Fruit fly (Drosophila melanogaster) whole organism, embryonic: Measurements from ENCODE around the gene CG11997.

Experiments used
- Bgb ChIP-seq: fragments of 200-800 bp; sonication (Bioruptor generic); IDR thresholded peaks from 2 replicates; pipeline ENCODE4 v1.3.6; 2022; ENCODE audit warnings: missing biosample characterization, missing genetic modification characterization; ENCODE audit not compliant: partially characterized antibody
- CG10274 ChIP-seq: fragments of 200-800 bp; sonication (Bioruptor generic); optimal IDR thresholded peaks from 3 replicates; lab custom pipeline; 2017; ENCODE audit warnings: missing biosample characterization, mild to moderate bottlenecking, missing genetic modification characterization
- CG10565 ChIP-seq: fragments of 200-800 bp; sonication (Bioruptor generic); optimal IDR thresholded peaks from 3 replicates; lab custom pipeline; 2016; ENCODE audit warnings: missing biosample characterization, mild to moderate bottlenecking, missing genetic modification characterization
- CG11504 ChIP-seq: fragments of 200-800 bp; sonication (Bioruptor generic); optimal IDR thresholded peaks from 3 replicates; lab custom pipeline; 2019; ENCODE audit warnings: missing biosample characterization, mild to moderate bottlenecking, missing genetic modification characterization, moderate library complexity
- CG11695 ChIP-seq: fragments of 200-800 bp; sonication (Bioruptor generic); IDR thresholded peaks from 3 replicates; pipeline ENCODE4 v1.3.6; 2022; ENCODE audit warnings: missing biosample characterization, missing genetic modification characterization
- CG12744 ChIP-seq: fragments of 200-800 bp; sonication (Bioruptor generic); optimal IDR thresholded peaks from 2 replicates; lab custom pipeline; 2016; ENCODE audit warnings: missing biosample characterization, missing genetic modification characterization
- CG1529 ChIP-seq: fragments of 200-800 bp; sonication (Bioruptor generic); optimal IDR thresholded peaks from 3 replicates; lab custom pipeline; 2018; ENCODE audit warnings: missing biosample characterization, missing genetic modification characterization
- CG1603 ChIP-seq: fragments of 200-800 bp; sonication (Bioruptor generic); optimal IDR thresholded peaks from 2 replicates; lab custom pipeline; 2019; ENCODE audit warnings: missing biosample characterization, mild to moderate bottlenecking, missing genetic modification characterization, moderate library complexity
- CG17612 ChIP-seq: fragments of 200-800 bp; sonication (Bioruptor generic); IDR thresholded peaks from 2 replicates; pipeline ENCODE4 v1.3.6; 2022; ENCODE audit warnings: missing biosample characterization, missing genetic modification characterization
- CG1792 ChIP-seq: fragments of 200-800 bp; sonication (Bioruptor generic); optimal IDR thresholded peaks from 2 replicates; lab custom pipeline; 2016; ENCODE audit warnings: missing biosample characterization, missing genetic modification characterization
- CG1832 ChIP-seq: fragments of 200-800 bp; sonication (Bioruptor generic); optimal IDR thresholded peaks from 2 replicates; lab custom pipeline; 2017; ENCODE audit warnings: missing biosample characterization, mild to moderate bottlenecking, missing genetic modification characterization, inconsistent platforms
- CG18599 ChIP-seq: fragments of 200-800 bp; sonication (Bioruptor generic); optimal IDR thresholded peaks from 3 replicates; lab custom pipeline; 2017; ENCODE audit warnings: missing biosample characterization, missing genetic modification characterization, mild to moderate bottlenecking, moderate library complexity, missing genetic modification reagents
- CG2199 ChIP-seq: fragments of 200-800 bp; sonication (Bioruptor generic); IDR thresholded peaks from 3 replicates; pipeline ENCODE4 v1.3.6; 2022; ENCODE audit warnings: missing biosample characterization, missing genetic modification characterization
- CG2202 ChIP-seq: fragments of 200-800 bp; sonication (Bioruptor generic); optimal IDR thresholded peaks from 2 replicates; lab custom pipeline; 2018; ENCODE audit warnings: missing biosample characterization, mild to moderate bottlenecking, missing genetic modification characterization
- CG2889 ChIP-seq: fragments of 200-800 bp; sonication (Bioruptor generic); IDR thresholded peaks from 3 replicates; pipeline ENCODE4 v1.3.6; 2022; ENCODE audit warnings: missing biosample characterization, missing genetic modification characterization
- CG6765 ChIP-seq: fragments of 200-800 bp; sonication (Bioruptor generic); optimal IDR thresholded peaks from 3 replicates; lab custom pipeline; 2017; ENCODE audit warnings: missing biosample characterization, mild to moderate bottlenecking, missing genetic modification characterization
- CG7556 ChIP-seq: fragments of 200-800 bp; sonication (Bioruptor generic); optimal IDR thresholded peaks from 2 replicates; lab custom pipeline; 2017; ENCODE audit warnings: missing biosample characterization, mild to moderate bottlenecking, missing genetic modification characterization
- D19A ChIP-seq: fragments of 200-800 bp; optimal IDR thresholded peaks from 3 replicates; lab custom pipeline; 2019; ENCODE audit warnings: missing biosample characterization, mild to moderate bottlenecking, missing genetic modification characterization, moderate library complexity
- D19B ChIP-seq: fragments of 200-800 bp; sonication (Bioruptor generic); optimal IDR thresholded peaks from 2 replicates; lab custom pipeline; 2017; ENCODE audit warnings: missing biosample characterization, mild to moderate bottlenecking, missing genetic modification characterization
- Dek ChIP-seq: fragments of 200-800 bp; sonication (Bioruptor generic); optimal IDR thresholded peaks from 3 replicates; lab custom pipeline; 2019; ENCODE audit warnings: missing biosample characterization, mild to moderate bottlenecking, missing genetic modification characterization, moderate library complexity
- Doc3 ChIP-seq: fragments of 200-800 bp; sonication (Bioruptor generic); IDR thresholded peaks from 3 replicates; pipeline ENCODE4 v1.3.6; 2022; ENCODE audit warnings: missing biosample characterization, missing genetic modification characterization; ENCODE audit not compliant: partially characterized antibody
- Dref ChIP-seq: fragments of 200-800 bp; sonication (Bioruptor generic); IDR thresholded peaks from 2 replicates; pipeline ENCODE4 v1.3.6; 2022; ENCODE audit warnings: missing biosample characterization, missing genetic modification characterization
- Gug ChIP-seq: fragments of 200-800 bp; sonication (Bioruptor generic); IDR thresholded peaks from 4 replicates; pipeline ENCODE4 v1.3.6; 2022; ENCODE audit warnings: missing biosample characterization, missing genetic modification characterization
- Hr39 ChIP-seq: fragments of >200 bp; optimal IDR thresholded peaks from 2 replicates; lab custom pipeline; 2017
- Hr78 ChIP-seq, 2 experiments: fragments of 200-800 bp in 1 of 2; fragments of >200 bp in 1 of 2; sonication (Bioruptor generic) in 1 of 2; optimal IDR thresholded peaks; 2 replicates each; lab custom pipeline; 2017 to 2019; ENCODE audit warnings: missing biosample characterization in 2 of 2, missing genetic modification characterization in 2 of 2, mild to moderate bottlenecking in 1 of 2, moderate library complexity in 1 of 2
- MBD-R2 ChIP-seq: fragments of 200-800 bp; sonication (Bioruptor generic); IDR thresholded peaks from 2 replicates; pipeline ENCODE4 v1.3.6; 2022; ENCODE audit warnings: missing biosample characterization, missing genetic modification characterization
- NK7.1 ChIP-seq: fragments of 200-800 bp; sonication (Bioruptor generic); optimal IDR thresholded peaks from 3 replicates; lab custom pipeline; 2016; ENCODE audit warnings: missing biosample characterization, missing genetic modification characterization
- Poxn ChIP-seq: fragments of 200-800 bp; sonication (Bioruptor generic); IDR thresholded peaks from 2 replicates; pipeline ENCODE4 v1.3.6; 2022; ENCODE audit warnings: missing biosample characterization, missing genetic modification characterization
- Rx ChIP-seq: fragments of 200-800 bp; sonication (Bioruptor generic); IDR thresholded peaks from 2 replicates; pipeline ENCODE4 v1.3.6; 2022; ENCODE audit warnings: missing biosample characterization, missing genetic modification characterization
- Sry-β ChIP-seq: fragments of 200-800 bp; sonication (Bioruptor generic); optimal IDR thresholded peaks from 2 replicates; lab custom pipeline; 2018; ENCODE audit warnings: missing biosample characterization, mild to moderate bottlenecking, missing genetic modification characterization, moderate library complexity
- bsh ChIP-seq, 2 experiments: fragments of 200-800 bp; sonication (Bioruptor generic); optimal IDR thresholded peaks; 2 replicates each; lab custom pipeline; 2017 to 2018; ENCODE audit warnings: mild to moderate bottlenecking in 2 of 2, missing biosample characterization in 2 of 2, missing genetic modification characterization in 2 of 2, moderate library complexity in 1 of 2
- chinmo ChIP-seq: fragments of 200-800 bp; sonication (Bioruptor generic); IDR thresholded peaks from 4 replicates; pipeline ENCODE4 v1.3.6; 2022; ENCODE audit warnings: missing biosample characterization, missing genetic modification characterization; ENCODE audit not compliant: partially characterized antibody
- chm ChIP-seq: fragments of 200-800 bp; sonication (Bioruptor generic); IDR thresholded peaks from 2 replicates; pipeline ENCODE4 v1.3.6; 2022; ENCODE audit warnings: missing biosample characterization, missing genetic modification characterization
- crol ChIP-seq: fragments of 200-800 bp; sonication (Bioruptor generic); IDR thresholded peaks from 2 replicates; pipeline ENCODE4 v1.3.6; 2022; ENCODE audit warnings: missing biosample characterization, missing genetic modification characterization
- gem ChIP-seq: fragments of 200-800 bp; sonication (Bioruptor generic); optimal IDR thresholded peaks from 2 replicates; lab custom pipeline; 2019; ENCODE audit warnings: missing biosample characterization, mild to moderate bottlenecking, missing genetic modification characterization, moderate library complexity
- h ChIP-seq: fragments of >200 bp; optimal IDR thresholded peaks from 2 replicates; lab custom pipeline; 2017
- lmd ChIP-seq: fragments of 200-800 bp; sonication (Bioruptor generic); IDR thresholded peaks from 2 replicates; pipeline ENCODE4 v1.3.6; 2022; ENCODE audit warnings: missing biosample characterization, missing genetic modification characterization
- lov ChIP-seq, 2 experiments: fragments of 200-800 bp in 1 of 2; fragments of >200 bp in 1 of 2; sonication (Bioruptor generic) in 1 of 2; IDR thresholded peaks in 1 of 2; optimal IDR thresholded peaks in 1 of 2; 2 replicates in 1 of 2; 3 replicates in 1 of 2; pipeline versions ENCODE4 v1.3.6 to Lab custom; 2017 to 2022; ENCODE audit warnings: missing biosample characterization in 1 of 2, missing genetic modification characterization in 1 of 2
- nerfin-1 ChIP-seq: fragments of 200-800 bp; sonication (Bioruptor generic); optimal IDR thresholded peaks from 3 replicates; lab custom pipeline; 2019; ENCODE audit warnings: missing biosample characterization, mild to moderate bottlenecking, missing genetic modification characterization, moderate library complexity
- nmo ChIP-seq: fragments of 200-800 bp; sonication (Bioruptor generic); optimal IDR thresholded peaks from 2 replicates; lab custom pipeline; 2018; ENCODE audit warnings: missing biosample characterization, mild to moderate bottlenecking, missing genetic modification characterization, moderate library complexity
- pzg ChIP-seq: fragments of 200-800 bp; sonication (Bioruptor generic); optimal IDR thresholded peaks from 3 replicates; lab custom pipeline; 2018; ENCODE audit warnings: missing biosample characterization, mild to moderate bottlenecking, missing genetic modification characterization, moderate library complexity
- salm ChIP-seq: fragments of 200-800 bp; sonication (Bioruptor generic); optimal IDR thresholded peaks from 2 replicates; lab custom pipeline; 2018; ENCODE audit warnings: missing biosample characterization, mild to moderate bottlenecking, missing genetic modification characterization
- sc ChIP-seq, 3 experiments: fragments of >200 bp in 2 of 3; fragments of 200-800 bp in 1 of 3; sonication (Bioruptor generic) in 1 of 3; optimal IDR thresholded peaks; 2 replicates in 2 of 3; 3 replicates in 1 of 3; lab custom pipeline; 2017; ENCODE audit warnings: mild to moderate bottlenecking in 1 of 3, missing biosample characterization in 1 of 3, missing genetic modification characterization in 1 of 3, missing genetic modification reagents in 1 of 3
- schlank ChIP-seq: fragments of 200-800 bp; sonication (Bioruptor generic); optimal IDR thresholded peaks from 2 replicates; lab custom pipeline; 2018; ENCODE audit warnings: missing biosample characterization, mild to moderate bottlenecking, missing genetic modification characterization
- scrt ChIP-seq: fragments of 200-800 bp; sonication (Bioruptor generic); optimal IDR thresholded peaks from 2 replicates; lab custom pipeline; 2018; ENCODE audit warnings: missing biosample characterization, mild to moderate bottlenecking, missing genetic modification characterization, moderate library complexity
- sens ChIP-seq: fragments of 200-800 bp; sonication (Bioruptor generic); peaks from one replicate; lab custom pipeline; 2016; ENCODE audit warnings: missing biosample characterization, missing genetic modification characterization
- tgo ChIP-seq: fragments of 200-800 bp; sonication (Bioruptor generic); IDR thresholded peaks from 3 replicates; pipeline ENCODE4 v1.3.6; 2022; ENCODE audit warnings: missing biosample characterization, missing genetic modification characterization
- vvl ChIP-seq: fragments of 200-800 bp; sonication (Bioruptor generic); IDR thresholded peaks from 2 replicates; pipeline ENCODE4 v1.3.6; 2022; ENCODE audit warnings: missing biosample characterization, missing genetic modification characterization
- zfh1 ChIP-seq: fragments of 200-800 bp; sonication (Bioruptor generic); IDR thresholded peaks from 3 replicates; pipeline ENCODE4 v1.3.6; 2022; ENCODE audit warnings: missing biosample characterization, missing genetic modification characterization

Gene CG11997

dm6 chr3R:9174769-9175168 is 2.5 kb upstream of the CG11997 start (continued):
- no peak for TF ChIP-seq Sry-β (GFP tag; lab: Kevin White, UChicago)
- TF ChIP-seq CG11695 (GFP tag; lab: Robert Waterston, UW) = no peak
- TF ChIP-seq Rx (GFP tag; lab: Robert Waterston, UW) = no peak
- TF ChIP-seq CG2889 (GFP tag; lab: Robert Waterston, UW) = no peak
- no peak for TF ChIP-seq CG10565 (GFP tag; lab: Kevin White, UChicago)
- no peak for TF ChIP-seq nmo (GFP tag; lab: Kevin White, UChicago)
- TF ChIP-seq sc (optimal IDR thresholded peaks at IDR 0.05; lab: Kevin White, UChicago) = no peak
- no peak for TF ChIP-seq sc (GFP tag; optimal IDR thresholded peaks at IDR 0.05; lab: Kevin White, UChicago)
- TF ChIP-seq MBD-R2 (GFP tag; lab: Robert Waterston, UW) = no peak
- no peak for TF ChIP-seq CG1832
- no peak for TF ChIP-seq Bgb (GFP tag; lab: Robert Waterston, UW)
- TF ChIP-seq h = no peak
- no peak for TF ChIP-seq lmd (GFP tag; lab: Robert Waterston, UW)
- no peak for TF ChIP-seq bsh (GFP tag; optimal IDR thresholded peaks at IDR 0.05; lab: Kevin White, UChicago)
- peak; percentile 99 for TF ChIP-seq CG11504 (tag; lab: Kevin White, UChicago)
- TF ChIP-seq NK7.1 (GFP tag; lab: Kevin White, UChicago) = no peak
- TF ChIP-seq scrt = peak; percentile 46
- TF ChIP-seq CG18599 (GFP tag; lab: Kevin White, UChicago) = no peak
- TF ChIP-seq chm (GFP tag; lab: Robert Waterston, UW) = no peak
- no peak for TF ChIP-seq Gug (GFP tag; lab: Robert Waterston, UW)
- TF ChIP-seq D19A (tag; lab: Kevin White, UChicago) = no peak
- no peak for TF ChIP-seq zfh1
- no peak for TF ChIP-seq CG17612
- peak; percentile 93 for TF ChIP-seq vvl
- no peak for TF ChIP-seq CG1529 (GFP tag; lab: Kevin White, UChicago)
- no peak for TF ChIP-seq Poxn (GFP tag; lab: Robert Waterston, UW)
- TF ChIP-seq CG12744 (GFP tag; lab: Kevin White, UChicago) = no peak
- TF ChIP-seq Doc3 (GFP tag; lab: Robert Waterston, UW) = no peak
- TF ChIP-seq Dref (GFP tag; lab: Robert Waterston, UW) = no peak
- no peak for TF ChIP-seq salm
- TF ChIP-seq chinmo (GFP tag; lab: Robert Waterston, UW) = 0 out of 4 replicates have a peak, but pooled peaks have one; percentile 50
- TF ChIP-seq CG6765 (GFP tag; lab: Kevin White, UChicago) = no peak
- no peak for TF ChIP-seq Dek (tag; lab: Kevin White, UChicago)
- peak; percentile 73; the same call in 1 of the 3 replicates for TF ChIP-seq CG2199 (GFP tag; lab: Robert Waterston, UW)
- TF ChIP-seq pzg (GFP tag; lab: Kevin White, UChicago) = no peak
- TF ChIP-seq Hr78 (GFP tag; optimal IDR thresholded peaks at IDR 0.05; lab: Kevin White, UChicago) = peak in 1 of 2 experiments; percentile 14
- no peak for TF ChIP-seq CG2202 (tag; lab: Kevin White, UChicago)
- TF ChIP-seq schlank (tag; lab: Kevin White, UChicago) = no peak

- no peak for TF ChIP-seq lov (optimal IDR thresholded peaks at IDR 0.05; lab: Kevin White, UChicago)
- TF ChIP-seq lov (GFP tag; IDR thresholded peaks at IDR 0.05; lab: Robert Waterston, UW) = no peak
- TF ChIP-seq D19B = peak; percentile 5
- TF ChIP-seq gem = peak; percentile 24
- no peak for TF ChIP-seq CG10274 (GFP tag; lab: Kevin White, UChicago)
- TF ChIP-seq CG1792 (GFP tag; lab: Kevin White, UChicago) = no peak
- TF ChIP-seq nerfin-1 (tag; lab: Kevin White, UChicago) = no peak
- TF ChIP-seq tgo (GFP tag; lab: Robert Waterston, UW) = no peak
- TF ChIP-seq CG1603 (tag; lab: Kevin White, UChicago) = no peak
- TF ChIP-seq CG11504 (tag; lab: Kevin White, UChicago) = peak; percentile 14
- no peak for TF ChIP-seq CG7556 (GFP tag; lab: Kevin White, UChicago)
- TF ChIP-seq crol = peak; percentile 51; the same call in 1 of the 2 replicates
- peak; percentile 38 for TF ChIP-seq sens (GFP tag; lab: Kevin White, UChicago)
- peak; percentile 81 for TF ChIP-seq Hr39 (lab: Kevin White, UChicago)
These were observed 12.7 kb downstream of the CG11997 start for dm6 chr3R:9189890-9190640.
